Fruit fly (Drosophila melanogaster) whole organism, adult: ENCODE results near the gene CG14325.

Experiments used
- CG11617 ChIP-seq: fragments of 200-800 bp; sonication (Bioruptor generic); optimal IDR thresholded peaks from 2 replicates; lab custom pipeline; 2017; ENCODE audit warnings: mild to moderate bottlenecking, missing biosample characterization, missing genetic modification reagents, missing genetic modification characterization
- CG12768 ChIP-seq: fragments of 200-800 bp; sonication (Bioruptor generic); optimal IDR thresholded peaks from 2 replicates; lab custom pipeline; 2017; ENCODE audit warnings: missing biosample characterization, missing genetic modification characterization, mild to moderate bottlenecking, moderate library complexity, missing genetic modification reagents
- CG14711 ChIP-seq: fragments of 200-800 bp; sonication (Bioruptor generic); optimal IDR thresholded peaks from 2 replicates; lab custom pipeline; 2018; ENCODE audit warnings: missing biosample characterization, mild to moderate bottlenecking, missing genetic modification characterization, moderate library complexity
- CG1620 ChIP-seq: fragments of 200-800 bp; sonication (Bioruptor generic); optimal IDR thresholded peaks from 2 replicates; lab custom pipeline; 2016; ENCODE audit warnings: missing biosample characterization, missing genetic modification characterization
- CG33017 ChIP-seq: fragments of 200-800 bp; sonication (Bioruptor generic); optimal IDR thresholded peaks from 2 replicates; lab custom pipeline; 2018; ENCODE audit warnings: missing biosample characterization, mild to moderate bottlenecking, missing genetic modification characterization, moderate library complexity
- CG5204 ChIP-seq: fragments of 200-800 bp; sonication (Bioruptor generic); optimal IDR thresholded peaks from 2 replicates; lab custom pipeline; 2016; ENCODE audit warnings: missing biosample characterization, missing genetic modification characterization
- CG7045 ChIP-seq: fragments of 200-800 bp; sonication (Bioruptor generic); optimal IDR thresholded peaks from 2 replicates; lab custom pipeline; 2017; ENCODE audit warnings: missing biosample characterization, mild to moderate bottlenecking, missing genetic modification characterization
- CG7101 ChIP-seq: fragments of 200-800 bp; sonication (Bioruptor generic); optimal IDR thresholded peaks from 2 replicates; lab custom pipeline; 2018; ENCODE audit warnings: missing biosample characterization, mild to moderate bottlenecking, missing genetic modification characterization, moderate library complexity
- Clk ChIP-seq: fragments of 200-800 bp; sonication (Bioruptor generic); optimal IDR thresholded peaks from 2 replicates; lab custom pipeline; 2017; ENCODE audit warnings: missing biosample characterization, missing genetic modification characterization
- Crg-1 ChIP-seq: fragments of 200-800 bp; sonication (Bioruptor generic); optimal IDR thresholded peaks from 2 replicates; lab custom pipeline; 2016; ENCODE audit warnings: missing biosample characterization, missing genetic modification characterization
- Hr96 ChIP-seq: fragments of 200-800 bp; sonication (Bioruptor generic); optimal IDR thresholded peaks from 2 replicates; lab custom pipeline; 2016; ENCODE audit warnings: missing biosample characterization, missing genetic modification characterization
- Mnt ChIP-seq: fragments of 200-800 bp; sonication (Bioruptor generic); optimal IDR thresholded peaks from 2 replicates; lab custom pipeline; 2016; ENCODE audit warnings: missing biosample characterization, mild to moderate bottlenecking, missing genetic modification characterization
- bab1 ChIP-seq: fragments of 200-800 bp; sonication (Bioruptor generic); optimal IDR thresholded peaks from 3 replicates; lab custom pipeline; 2019; ENCODE audit warnings: missing biosample characterization, mild to moderate bottlenecking, missing genetic modification characterization, moderate library complexity
- cic ChIP-seq: fragments of 200-800 bp; sonication (Bioruptor generic); optimal IDR thresholded peaks from 2 replicates; lab custom pipeline; 2017; ENCODE audit warnings: missing biosample characterization, mild to moderate bottlenecking, missing genetic modification characterization, moderate library complexity
- cnc ChIP-seq, 2 experiments: fragments of >200 bp; optimal IDR thresholded peaks; 2 replicates each; lab custom pipeline; 2017
- kay ChIP-seq: fragments of 200-800 bp; sonication (Bioruptor generic); peaks from one replicate; lab custom pipeline; 2016; ENCODE audit warnings: missing biosample characterization, missing genetic modification characterization, borderline replicate concordance
- ovo ChIP-seq: fragments of 200-800 bp; sonication (Bioruptor generic); optimal IDR thresholded peaks from 2 replicates; lab custom pipeline; 2016; ENCODE audit warnings: missing biosample characterization, missing genetic modification characterization
- pad ChIP-seq: fragments of 200-800 bp; sonication (Bioruptor generic); optimal IDR thresholded peaks from 3 replicates; lab custom pipeline; 2017; ENCODE audit warnings: missing biosample characterization, missing genetic modification characterization, mild to moderate bottlenecking, moderate library complexity, missing genetic modification reagents
- tj ChIP-seq: fragments of 200-800 bp; sonication (Bioruptor generic); optimal IDR thresholded peaks from 3 replicates; lab custom pipeline; 2017; ENCODE audit warnings: missing biosample characterization, mild to moderate bottlenecking, missing genetic modification characterization, moderate library complexity
- toe ChIP-seq: fragments of 200-800 bp; sonication (Bioruptor generic); optimal IDR thresholded peaks from 2 replicates; lab custom pipeline; 2016; ENCODE audit warnings: missing biosample characterization, missing genetic modification characterization

Gene CG14325

dm6 chr3R:17615746-17616145 lies 11.2 kb upstream of the CG14325 start:
- TF ChIP-seq Clk (GFP tag; lab: Kevin White, UChicago) (no peak), cnc (optimal IDR thresholded peaks at IDR 0.05; lab: Kevin White, UChicago) (no peak), CG12768 (peak; percentile 54), kay (GFP tag; lab: Kevin White, UChicago) (peak; percentile 88)

- TF ChIP-seq bab1 (GFP tag; lab: Kevin White, UChicago) = peak; percentile 38
- no peak for TF ChIP-seq CG7045 (GFP tag; lab: Kevin White, UChicago)
- no peak for TF ChIP-seq pad (GFP tag; lab: Kevin White, UChicago)
- TF ChIP-seq CG12768 = no peak
- TF ChIP-seq CG33017 (tag; lab: Kevin White, UChicago) = no peak
- TF ChIP-seq Crg-1 (GFP tag; lab: Kevin White, UChicago) = no peak
- no peak for TF ChIP-seq CG5204 (GFP tag; lab: Kevin White, UChicago)
- no peak for TF ChIP-seq ovo
These were observed 10.4 kb upstream of the CG14325 start for dm6 chr3R:17616541-17616940.

- TF ChIP-seq CG12768 = peak; percentile 9
- no peak for TF ChIP-seq CG7045 (GFP tag; lab: Kevin White, UChicago)
- TF ChIP-seq Crg-1 (GFP tag; lab: Kevin White, UChicago) = peak; percentile 1
- peak; percentile 22 for TF ChIP-seq toe (GFP tag; lab: Kevin White, UChicago)
- TF ChIP-seq bab1 (GFP tag; lab: Kevin White, UChicago) = no peak
- peak; percentile 49 for TF ChIP-seq CG5204 (GFP tag; lab: Kevin White, UChicago)
- no peak for TF ChIP-seq CG7101
- peak; percentile 15 for TF ChIP-seq CG1620
- peak; percentile 55 for TF ChIP-seq kay (GFP tag; lab: Kevin White, UChicago)
- no peak for TF ChIP-seq tj
- TF ChIP-seq Hr96 (GFP tag; lab: Kevin White, UChicago) = peak; percentile 26
These were observed 9.6 kb upstream of the CG14325 start for dm6 chr3R:17617121-17617975.

- TF ChIP-seq CG7101 = no peak
- TF ChIP-seq CG14711 = no peak
- TF ChIP-seq toe (GFP tag; lab: Kevin White, UChicago) = no peak
- no peak for TF ChIP-seq Mnt (GFP tag; lab: Kevin White, UChicago)
- no peak for TF ChIP-seq Hr96 (GFP tag; lab: Kevin White, UChicago)
- TF ChIP-seq CG33017 (tag; lab: Kevin White, UChicago) = no peak
- TF ChIP-seq ovo = no peak
- TF ChIP-seq CG7045 (GFP tag; lab: Kevin White, UChicago) = no peak
These were observed 9.0 kb upstream of the CG14325 start for dm6 chr3R:17617976-17618308.

- no peak for TF ChIP-seq kay (GFP tag; lab: Kevin White, UChicago)
- TF ChIP-seq cnc (optimal IDR thresholded peaks at IDR 0.05; lab: Kevin White, UChicago) = no peak
- no peak for TF ChIP-seq Mnt (GFP tag; lab: Kevin White, UChicago)
- TF ChIP-seq ovo = no peak
- TF ChIP-seq Clk (GFP tag; lab: Kevin White, UChicago) = no peak
- no peak for TF ChIP-seq Crg-1 (GFP tag; lab: Kevin White, UChicago)
- no peak for TF ChIP-seq CG12768
- TF ChIP-seq bab1 (GFP tag; lab: Kevin White, UChicago) = no peak
- no peak for TF ChIP-seq CG1620
- no peak for TF ChIP-seq CG14711
- TF ChIP-seq CG11617 = no peak
- TF ChIP-seq Hr96 (GFP tag; lab: Kevin White, UChicago) = no peak
These were observed 8.2 kb upstream of the CG14325 start, which contains the start of the genes CG14324 and CG14326 for dm6 chr3R:17618699-17619150. CG14324 (minus strand) TSS chr3R:17618799. CG14326 (plus strand) TSS chr3R:17619100.

- TF ChIP-seq ovo (peak; percentile 5), CG12768 (peak; percentile 30), pad (GFP tag; lab: Kevin White, UChicago) (no peak), cic (no peak), CG7101 (no peak), bab1 (GFP tag; lab: Kevin White, UChicago) (peak; percentile 74), Mnt (GFP tag; lab: Kevin White, UChicago) (peak; percentile 6), CG33017 (tag; lab: Kevin White, UChicago) (peak; percentile 22), Hr96 (GFP tag; lab: Kevin White, UChicago) (no peak)
These were observed 7.1 kb upstream of the CG14325 start for dm6 chr3R:17619726-17620282.

dm6 chr3R:17622062-17622766 lies 4.7 kb upstream of the CG14325 start, which contains the start of gene CG14323:
CG14323 (minus strand) TSS chr3R:17622112.
- TF ChIP-seq Mnt (GFP tag; lab: Kevin White, UChicago) (no peak), bab1 (GFP tag; lab: Kevin White, UChicago) (peak; percentile 26)
